In the genomic region with DNA sequence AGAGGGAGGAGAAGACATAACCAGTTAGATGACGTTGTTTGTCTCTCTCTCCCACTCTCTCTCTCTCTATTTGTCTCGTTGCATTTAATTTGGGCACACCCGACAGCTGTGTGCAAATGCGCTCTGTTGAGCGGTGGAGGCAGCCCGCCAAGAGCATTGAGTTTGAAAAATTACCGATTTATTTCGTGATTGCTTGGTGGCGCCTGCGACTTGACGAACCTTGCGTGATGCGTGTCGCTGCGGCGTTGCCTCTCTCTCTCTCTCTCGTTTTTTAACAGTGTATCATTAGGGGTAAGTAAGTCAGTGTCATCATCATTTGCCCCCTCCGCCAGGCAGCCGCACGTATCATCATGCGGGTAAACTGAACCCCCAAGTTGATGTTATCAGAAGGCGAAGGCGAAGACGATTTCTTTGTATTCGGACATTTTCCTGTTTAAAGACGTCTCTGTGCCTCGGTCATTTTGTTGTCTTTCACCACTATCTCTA, we compare ENCODE assay signal across 4 worm cellular contexts.
TF ChIP-seq lines count a peak whose summit lies in the region.

No protein-coding gene starts in this region.

TF ChIP-seq in whole organism, L2 larva, 48 proteins besides CTCF, POLR2A, EP300 and RAD21 (continued from another document):
- TF ChIP-seq egl-27 (tag; optimal IDR thresholded peaks at IDR 0.05; lab: Kevin White, UChicago) (no peak), blmp-1 (tag; optimal IDR thresholded peaks at IDR 0.05; lab: Kevin White, UChicago; ENCODE audit: insufficient read depth) (peak; percentile 36), dmd-4 (tag; optimal IDR thresholded peaks at IDR 0.05; lab: Kevin White, UChicago) (no peak), sma-3 (GFP tag; optimal IDR thresholded peaks at IDR 0.05; lab: Kevin White, UChicago) (peak; percentile 63), alr-1 (tag; optimal IDR thresholded peaks at IDR 0.05; lab: Kevin White, UChicago) (no peak), lin-39 (tag; optimal IDR thresholded peaks at IDR 0.05; lab: Kevin White, UChicago) (peak; percentile 25), ama-1 (optimal IDR thresholded peaks at IDR 0.05; lab: Kevin White, UChicago) (no peak), aly-2 (tag; optimal IDR thresholded peaks at IDR 0.05; lab: Kevin White, UChicago) (no peak), fos-1 (tag; optimal IDR thresholded peaks at IDR 0.05; lab: Kevin White, UChicago) (peak; percentile 76), ceh-82 (tag; optimal IDR thresholded peaks at IDR 0.05; lab: Kevin White, UChicago) (no peak), nhr-25 (tag; optimal IDR thresholded peaks at IDR 0.05; lab: Kevin White, UChicago) (peak; percentile 57), nhr-11 (tag; optimal IDR thresholded peaks at IDR 0.05; lab: Kevin White, UChicago) (no peak), F13H6.1 (tag; optimal IDR thresholded peaks at IDR 0.05; lab: Kevin White, UChicago) (peak; percentile 60), lsy-2 (tag; optimal IDR thresholded peaks at IDR 0.05; lab: Kevin White, UChicago) (peak; percentile 31 to 75), Y55F3AM.14 (GFP tag; optimal IDR thresholded peaks at IDR 0.05; lab: Kevin White, UChicago) (peak; percentile 56), nhr-10 (tag; optimal IDR thresholded peaks at IDR 0.05; lab: Kevin White, UChicago) (no peak), ZK546.5 (tag; optimal IDR thresholded peaks at IDR 0.05; lab: Kevin White, UChicago) (no peak), ztf-4 (tag; optimal IDR thresholded peaks at IDR 0.05; lab: Kevin White, UChicago) (peak; percentile 46), gmeb-1 (tag; optimal IDR thresholded peaks at IDR 0.05; lab: Kevin White, UChicago) (peak; percentile 19), lin-11 (tag; optimal IDR thresholded peaks at IDR 0.05; lab: Kevin White, UChicago) (peak; percentile 67), peb-1 (tag; optimal IDR thresholded peaks at IDR 0.05; lab: Kevin White, UChicago) (no peak), ztf-1 (GFP tag; conservative IDR thresholded peaks at IDR 0.05; lab: Robert Waterston, UW) (no peak), nhr-6 (tag; optimal IDR thresholded peaks at IDR 0.05; lab: Kevin White, UChicago) (peak; percentile 38), unc-39 (tag; optimal IDR thresholded peaks at IDR 0.05; lab: Kevin White, UChicago) (no peak), ceh-16 (tag; optimal IDR thresholded peaks at IDR 0.05; lab: Kevin White, UChicago) (peak; percentile 19), mab-5 (tag; optimal IDR thresholded peaks at IDR 0.05; lab: Kevin White, UChicago) (peak; percentile 10)

TF ChIP-seq in whole organism, L4 larva, 104 proteins besides CTCF, POLR2A, EP300 and RAD21 (continued from another document and continues in another):
- TF ChIP-seq set-16 (GFP tag; IDR thresholded peaks at IDR 0.05; lab: Robert Waterston, UW) (peak; percentile 53), zip-2 (tag; optimal IDR thresholded peaks at IDR 0.05; lab: Kevin White, UChicago) (no peak), mdl-1 (tag; optimal IDR thresholded peaks at IDR 0.05; lab: Kevin White, UChicago) (peak; percentile 32 to 58), lin-38 (GFP tag; IDR thresholded peaks at IDR 0.05; lab: Robert Waterston, UW) (peak; percentile 89), Y48G9A.11 (GFP tag; IDR thresholded peaks at IDR 0.05; lab: Robert Waterston, UW) (no peak), nhr-11 (tag; optimal IDR thresholded peaks at IDR 0.05; lab: Kevin White, UChicago) (peak; percentile 42), nhr-48 (tag; optimal IDR thresholded peaks at IDR 0.05; lab: Kevin White, UChicago) (peak; percentile 59), Y75B8A.6 (GFP tag; IDR thresholded peaks at IDR 0.05; lab: Robert Waterston, UW) (no peak), lim-7 (GFP tag; IDR thresholded peaks at IDR 0.05; lab: Robert Waterston, UW) (no peak), ces-1 (GFP tag; optimal IDR thresholded peaks at IDR 0.05; lab: Kevin White, UChicago) (no peak), nhr-6 (tag; optimal IDR thresholded peaks at IDR 0.05; lab: Kevin White, UChicago) (peak; percentile 44), nhr-77 (tag; optimal IDR thresholded peaks at IDR 0.05; lab: Kevin White, UChicago) (no peak), dmd-8 (GFP tag; IDR thresholded peaks at IDR 0.05; lab: Robert Waterston, UW) (no peak), mxl-3 (GFP tag; optimal IDR thresholded peaks at IDR 0.05; lab: Kevin White, UChicago) (peak; percentile 41), ama-1 (optimal IDR thresholded peaks at IDR 0.05; lab: Kevin White, UChicago) (peak; percentile 40), T20F7.1 (GFP tag; optimal IDR thresholded peaks at IDR 0.05; lab: Kevin White, UChicago) (peak; percentile 38), F37D6.2 (tag; optimal IDR thresholded peaks at IDR 0.05; lab: Kevin White, UChicago) (peak; percentile 51), nhr-10 (tag; optimal IDR thresholded peaks at IDR 0.05; lab: Kevin White, UChicago) (no peak), ztf-7 (tag; optimal IDR thresholded peaks at IDR 0.05; lab: Kevin White, UChicago) (no peak), mdt-29 (GFP tag; IDR thresholded peaks at IDR 0.05; lab: Robert Waterston, UW) (no peak), mep-1 (tag; optimal IDR thresholded peaks at IDR 0.05; lab: Kevin White, UChicago) (peak; percentile 84), aly-2 (tag; optimal IDR thresholded peaks at IDR 0.05; lab: Kevin White, UChicago) (no peak), Y105C5A.15 (GFP tag; IDR thresholded peaks at IDR 0.05; lab: Robert Waterston, UW) (no peak), duxl-1 (tag; optimal IDR thresholded peaks at IDR 0.05; lab: Kevin White, UChicago; ENCODE audit: poor library complexity) (no peak), sdz-12 (GFP tag; optimal IDR thresholded peaks at IDR 0.05; lab: Kevin White, UChicago) (peak; percentile 58), madf-5 (GFP tag; IDR thresholded peaks at IDR 0.05; lab: Robert Waterston, UW) (no peak), F44E2.7 (GFP tag; IDR thresholded peaks at IDR 0.05; lab: Robert Waterston, UW) (no peak), F49E8.2 (tag; optimal IDR thresholded peaks at IDR 0.05; lab: Kevin White, UChicago; ENCODE audit: borderline replicate concordance) (no peak), lin-13 (GFP tag; optimal IDR thresholded peaks at IDR 0.05; lab: Kevin White, UChicago) (peak; percentile 65), php-3 (GFP tag; IDR thresholded peaks at IDR 0.05; lab: Robert Waterston, UW) (no peak), nhr-237 (tag; optimal IDR thresholded peaks at IDR 0.05; lab: Kevin White, UChicago) (no peak), nhr-111 (GFP tag; optimal IDR thresholded peaks at IDR 0.05; lab: Kevin White, UChicago) (no peak), pqm-1 (tag; optimal IDR thresholded peaks at IDR 0.05; lab: Kevin White, UChicago) (peak; percentile 31), gei-8 (GFP tag; optimal IDR thresholded peaks at IDR 0.05; lab: Kevin White, UChicago) (no peak), nhr-28 (tag; optimal IDR thresholded peaks at IDR 0.05; lab: Kevin White, UChicago) (peak; percentile 69), lin-39 (tag; optimal IDR thresholded peaks at IDR 0.05; lab: Kevin White, UChicago) (no peak)

TF ChIP-seq in whole organism, late embryonic, 69 proteins besides CTCF, POLR2A, EP300 and RAD21 (continued from another document):
- TF ChIP-seq K09A11.1 (tag; optimal IDR thresholded peaks at IDR 0.05; lab: Kevin White, UChicago; ENCODE audit: insufficient read depth) (peak; percentile 6), ama-1 (optimal IDR thresholded peaks at IDR 0.05; lab: Kevin White, UChicago) (no peak), hlh-13 (GFP tag; optimal IDR thresholded peaks at IDR 0.05; lab: Kevin White, UChicago) (no peak), ceh-2 (tag; optimal IDR thresholded peaks at IDR 0.05; lab: Kevin White, UChicago) (peak; percentile 44), hlh-6 (tag; optimal IDR thresholded peaks at IDR 0.05; lab: Kevin White, UChicago) (no peak), dve-1 (tag; optimal IDR thresholded peaks at IDR 0.05; lab: Kevin White, UChicago) (no peak), lim-6 (tag; optimal IDR thresholded peaks at IDR 0.05; lab: Kevin White, UChicago) (no peak), sox-4 (tag; optimal IDR thresholded peaks at IDR 0.05; lab: Kevin White, UChicago) (no peak), ztf-16 (tag; optimal IDR thresholded peaks at IDR 0.05; lab: Kevin White, UChicago) (no peak), ceh-14 (tag; optimal IDR thresholded peaks at IDR 0.05; lab: Kevin White, UChicago) (peak; percentile 45), eyg-1 (tag; optimal IDR thresholded peaks at IDR 0.05; lab: Kevin White, UChicago) (no peak), ceh-18 (tag; optimal IDR thresholded peaks at IDR 0.05; lab: Kevin White, UChicago) (peak; percentile 62), ceh-6 (GFP tag; optimal IDR thresholded peaks at IDR 0.05; lab: Kevin White, UChicago) (no peak), hlh-15 (tag; optimal IDR thresholded peaks at IDR 0.05; lab: Kevin White, UChicago) (no peak), unc-55 (GFP tag; optimal IDR thresholded peaks at IDR 0.05; lab: Kevin White, UChicago) (no peak), hlh-30 (tag; optimal IDR thresholded peaks at IDR 0.05; lab: Kevin White, UChicago; ENCODE audit: insufficient read depth) (no peak), ttx-3 (tag; optimal IDR thresholded peaks at IDR 0.05; lab: Kevin White, UChicago) (no peak), F13H6.1 (tag; optimal IDR thresholded peaks at IDR 0.05; lab: Kevin White, UChicago) (no peak), pax-1 (tag; optimal IDR thresholded peaks at IDR 0.05; lab: Kevin White, UChicago) (no peak), pag-3 (tag; optimal IDR thresholded peaks at IDR 0.05; lab: Kevin White, UChicago; ENCODE audit: borderline replicate concordance) (no peak), unc-3 (GFP tag; conservative IDR thresholded peaks at IDR 0.05; lab: Robert Waterston, UW) (no peak), unc-3 (tag; optimal IDR thresholded peaks at IDR 0.05; lab: Kevin White, UChicago) (no peak), gmeb-2 (tag; optimal IDR thresholded peaks at IDR 0.05; lab: Kevin White, UChicago) (no peak), C08G9.2 (tag; optimal IDR thresholded peaks at IDR 0.05; lab: Kevin White, UChicago) (no peak), ets-4 (tag; optimal IDR thresholded peaks at IDR 0.05; lab: Kevin White, UChicago) (no peak), ceh-31 (tag; optimal IDR thresholded peaks at IDR 0.05; lab: Kevin White, UChicago) (peak; percentile 69), ceh-19 (GFP tag; optimal IDR thresholded peaks at IDR 0.05; lab: Kevin White, UChicago) (no peak), fax-1 (tag; optimal IDR thresholded peaks at IDR 0.05; lab: Kevin White, UChicago) (no peak), fkh-6 (tag; optimal IDR thresholded peaks at IDR 0.05; lab: Kevin White, UChicago) (peak; percentile 30), hlh-8 (tag; optimal IDR thresholded peaks at IDR 0.05; lab: Kevin White, UChicago) (no peak), ahr-1 (tag; optimal IDR thresholded peaks at IDR 0.05; lab: Kevin White, UChicago) (no peak), T23F11.4 (GFP tag; optimal IDR thresholded peaks at IDR 0.05; lab: Kevin White, UChicago) (no peak), ceh-30 (tag; optimal IDR thresholded peaks at IDR 0.05; lab: Kevin White, UChicago) (no peak), pha-4 (tag; optimal IDR thresholded peaks at IDR 0.05; lab: Kevin White, UChicago) (no peak), elt-2 (tag; optimal IDR thresholded peaks at IDR 0.05; lab: Kevin White, UChicago) (no peak)

TF ChIP-seq in whole organism, mixed stage, embryonic, 35 proteins besides CTCF, POLR2A, EP300 and RAD21 (continued from another document):
- no peak for TF ChIP-seq nhr-12 (tag; optimal IDR thresholded peaks at IDR 0.05; lab: Kevin White, UChicago)
- TF ChIP-seq sptf-1 (tag; optimal IDR thresholded peaks at IDR 0.05; lab: Kevin White, UChicago), result peak; percentile 27
- no peak for TF ChIP-seq tbx-8 (GFP tag; optimal IDR thresholded peaks at IDR 0.05; lab: Kevin White, UChicago)
- TF ChIP-seq hlh-1 (tag; optimal IDR thresholded peaks at IDR 0.05; lab: Kevin White, UChicago), result peak; percentile 55
- peak; percentile 57 for TF ChIP-seq ceh-39 (tag; optimal IDR thresholded peaks at IDR 0.05; lab: Kevin White, UChicago)
- TF ChIP-seq mls-2 (tag; optimal IDR thresholded peaks at IDR 0.05; lab: Kevin White, UChicago), result peak; percentile 8
